Fruit fly (Drosophila melanogaster) whole organism, embryonic: ENCODE data around the gene MED14.

Experiments used
- Atf3 ChIP-seq: fragments of 200-800 bp; sonication (Bioruptor generic); optimal IDR thresholded peaks from 3 replicates; lab custom pipeline; 2016; ENCODE audit warnings: missing biosample characterization, missing genetic modification characterization
- B-H1 ChIP-seq: fragments of 200-800 bp; sonication (Bioruptor generic); IDR thresholded peaks from 3 replicates; pipeline ENCODE4 v1.3.6; 2022; ENCODE audit warnings: missing biosample characterization, missing genetic modification characterization
- Bgb ChIP-seq: fragments of 200-800 bp; sonication (Bioruptor generic); IDR thresholded peaks from 2 replicates; pipeline ENCODE4 v1.3.6; 2022; ENCODE audit warnings: missing biosample characterization, missing genetic modification characterization; ENCODE audit not compliant: partially characterized antibody
- CG1024 ChIP-seq: fragments of 200-800 bp; sonication (Bioruptor generic); IDR thresholded peaks from 2 replicates; pipeline ENCODE4 v1.3.6; 2022; ENCODE audit warnings: missing biosample characterization, missing genetic modification characterization
- CG10274 ChIP-seq: fragments of 200-800 bp; sonication (Bioruptor generic); optimal IDR thresholded peaks from 3 replicates; lab custom pipeline; 2017; ENCODE audit warnings: missing biosample characterization, mild to moderate bottlenecking, missing genetic modification characterization
- CG11695 ChIP-seq: fragments of 200-800 bp; sonication (Bioruptor generic); IDR thresholded peaks from 3 replicates; pipeline ENCODE4 v1.3.6; 2022; ENCODE audit warnings: missing biosample characterization, missing genetic modification characterization
- CG12942 ChIP-seq: fragments of 200-800 bp; sonication (Bioruptor generic); optimal IDR thresholded peaks from 3 replicates; lab custom pipeline; 2016; ENCODE audit warnings: missing biosample characterization, missing genetic modification characterization
- CG1529 ChIP-seq: fragments of 200-800 bp; sonication (Bioruptor generic); optimal IDR thresholded peaks from 3 replicates; lab custom pipeline; 2018; ENCODE audit warnings: missing biosample characterization, missing genetic modification characterization
- CG15696 ChIP-seq: fragments of 200-800 bp; sonication (Bioruptor generic); optimal IDR thresholded peaks from 2 replicates; lab custom pipeline; 2019; ENCODE audit warnings: missing biosample characterization, mild to moderate bottlenecking, missing genetic modification characterization, moderate library complexity
- CG18764 ChIP-seq: fragments of 200-800 bp; sonication (Bioruptor generic); optimal IDR thresholded peaks from 3 replicates; lab custom pipeline; 2016; ENCODE audit warnings: missing biosample characterization, missing genetic modification characterization
- CG33213 ChIP-seq: fragments of 200-800 bp; sonication (Bioruptor generic); optimal IDR thresholded peaks from 3 replicates; lab custom pipeline; 2016; ENCODE audit warnings: missing biosample characterization, missing genetic modification characterization
- CG3407 ChIP-seq: fragments of 200-800 bp; sonication (Bioruptor generic); optimal IDR thresholded peaks from 2 replicates; lab custom pipeline; 2018; ENCODE audit warnings: missing biosample characterization, mild to moderate bottlenecking, missing genetic modification characterization
- CG42726 ChIP-seq: fragments of 200-800 bp; sonication (Bioruptor generic); IDR thresholded peaks from 2 replicates; pipeline ENCODE4 v1.3.6; 2022; ENCODE audit warnings: missing biosample characterization, missing genetic modification characterization; ENCODE audit not compliant: partially characterized antibody
- CG4360 ChIP-seq: fragments of 200-800 bp; sonication (Bioruptor generic); IDR thresholded peaks from 2 replicates; pipeline ENCODE4 v1.3.6; 2022; ENCODE audit warnings: missing biosample characterization, missing genetic modification characterization
- CG5245 ChIP-seq: fragments of 200-800 bp; sonication (Bioruptor generic); optimal IDR thresholded peaks from 3 replicates; lab custom pipeline; 2016; ENCODE audit warnings: missing biosample characterization, missing genetic modification characterization
- CG7987 ChIP-seq: fragments of 200-800 bp; sonication (Bioruptor generic); optimal IDR thresholded peaks from 2 replicates; lab custom pipeline; 2018; ENCODE audit warnings: missing biosample characterization, mild to moderate bottlenecking, missing genetic modification characterization, moderate library complexity
- CG8089 ChIP-seq: fragments of 200-800 bp; sonication (Bioruptor generic); optimal IDR thresholded peaks from 3 replicates; lab custom pipeline; 2016; ENCODE audit warnings: missing biosample characterization, missing genetic modification characterization
- CG9609 ChIP-seq: fragments of 200-800 bp; sonication (Bioruptor generic); optimal IDR thresholded peaks from 3 replicates; lab custom pipeline; 2016; ENCODE audit warnings: missing biosample characterization, missing genetic modification characterization
- Dad ChIP-seq: fragments of 200-800 bp; sonication (Bioruptor generic); optimal IDR thresholded peaks from 3 replicates; lab custom pipeline; 2016; ENCODE audit warnings: missing biosample characterization, missing genetic modification characterization
- HHEX ChIP-seq: fragments of 200-800 bp; sonication (Bioruptor generic); optimal IDR thresholded peaks from 3 replicates; lab custom pipeline; 2017; ENCODE audit warnings: missing biosample characterization, mild to moderate bottlenecking, missing genetic modification characterization, missing genetic modification reagents
- Hmr ChIP-seq: fragments of 200-800 bp; sonication (Bioruptor generic); optimal IDR thresholded peaks from 3 replicates; lab custom pipeline; 2017; ENCODE audit warnings: mild to moderate bottlenecking, missing biosample characterization, missing genetic modification reagents, missing genetic modification characterization
- Jarid2 ChIP-seq: fragments of 200-800 bp; sonication (Bioruptor generic); optimal IDR thresholded peaks from 3 replicates; lab custom pipeline; 2017; ENCODE audit warnings: mild to moderate bottlenecking, missing biosample characterization, missing genetic modification reagents, missing genetic modification characterization
- Max ChIP-seq: fragments of 200-800 bp; sonication (Bioruptor generic); optimal IDR thresholded peaks from 2 replicates; lab custom pipeline; 2016; ENCODE audit warnings: missing biosample characterization, mild to moderate bottlenecking, missing genetic modification characterization
- Meics ChIP-seq: fragments of 200-800 bp; sonication (Bioruptor generic); optimal IDR thresholded peaks from 2 replicates; lab custom pipeline; 2017; ENCODE audit warnings: missing biosample characterization, mild to moderate bottlenecking, missing genetic modification characterization
- Mes4 ChIP-seq: fragments of 200-800 bp; sonication (Bioruptor generic); optimal IDR thresholded peaks from 2 replicates; lab custom pipeline; 2016; ENCODE audit warnings: missing biosample characterization, missing genetic modification characterization
- PHDP ChIP-seq: fragments of 200-800 bp; sonication (Bioruptor generic); optimal IDR thresholded peaks from 3 replicates; lab custom pipeline; 2018; ENCODE audit warnings: missing biosample characterization, mild to moderate bottlenecking, missing genetic modification characterization, moderate library complexity
- Scr ChIP-seq: fragments of 200-800 bp; sonication (Bioruptor generic); IDR thresholded peaks from 2 replicates; pipeline ENCODE4 v1.3.6; 2022; ENCODE audit warnings: missing biosample characterization, missing genetic modification characterization; ENCODE audit not compliant: partially characterized antibody
- Six4 ChIP-seq: fragments of 200-800 bp; sonication (Bioruptor generic); optimal IDR thresholded peaks from 2 replicates; lab custom pipeline; 2016; ENCODE audit warnings: missing biosample characterization, missing genetic modification characterization
- ash1 ChIP-seq: fragments of 200-800 bp; sonication (Bioruptor generic); optimal IDR thresholded peaks from 2 replicates; lab custom pipeline; 2018; ENCODE audit warnings: missing biosample characterization, mild to moderate bottlenecking, missing genetic modification characterization
- bigmax ChIP-seq: fragments of 200-800 bp; sonication (Bioruptor generic); optimal IDR thresholded peaks from 2 replicates; lab custom pipeline; 2018; ENCODE audit warnings: missing biosample characterization, mild to moderate bottlenecking, missing genetic modification characterization
- chm ChIP-seq: fragments of 200-800 bp; sonication (Bioruptor generic); IDR thresholded peaks from 2 replicates; pipeline ENCODE4 v1.3.6; 2022; ENCODE audit warnings: missing biosample characterization, missing genetic modification characterization
- croc ChIP-seq: fragments of 200-800 bp; sonication (Bioruptor generic); conservative IDR thresholded peaks from 3 replicates; pipeline ENCODE4 v1.3.6; 2022; ENCODE audit warnings: missing biosample characterization, missing genetic modification characterization
- crol ChIP-seq: fragments of 200-800 bp; sonication (Bioruptor generic); IDR thresholded peaks from 2 replicates; pipeline ENCODE4 v1.3.6; 2022; ENCODE audit warnings: missing biosample characterization, missing genetic modification characterization
- dati ChIP-seq: fragments of 200-800 bp; sonication (Bioruptor generic); IDR thresholded peaks from 2 replicates; pipeline ENCODE4 v1.3.6; 2022; ENCODE audit warnings: missing biosample characterization, missing genetic modification characterization
- dysf ChIP-seq: fragments of 200-800 bp; sonication (Bioruptor generic); IDR thresholded peaks from 3 replicates; pipeline ENCODE4 v1.3.6; 2022; ENCODE audit warnings: missing biosample characterization, missing genetic modification characterization
- gcm ChIP-seq: fragments of 200-800 bp; sonication (Bioruptor generic); optimal IDR thresholded peaks from 2 replicates; lab custom pipeline; 2019; ENCODE audit warnings: missing biosample characterization, mild to moderate bottlenecking, missing genetic modification characterization, moderate library complexity
- grau ChIP-seq: fragments of 200-800 bp; optimal IDR thresholded peaks from 3 replicates; lab custom pipeline; 2019; ENCODE audit warnings: missing biosample characterization, mild to moderate bottlenecking, missing genetic modification characterization, moderate library complexity
- hkb ChIP-seq, 2 experiments: fragments of 200-800 bp in 1 of 2; fragments of >200 bp in 1 of 2; sonication (Bioruptor generic) in 1 of 2; IDR thresholded peaks in 1 of 2; optimal IDR thresholded peaks in 1 of 2; 2 replicates each; pipeline versions ENCODE4 v1.3.6 to Lab custom; 2017 to 2022; ENCODE audit warnings: missing biosample characterization in 1 of 2, missing genetic modification characterization in 1 of 2
- lbe ChIP-seq: fragments of 200-800 bp; sonication (Bioruptor generic); optimal IDR thresholded peaks from 2 replicates; lab custom pipeline; 2016; ENCODE audit warnings: missing biosample characterization, mild to moderate bottlenecking, missing genetic modification characterization
- nerfin-1 ChIP-seq: fragments of 200-800 bp; sonication (Bioruptor generic); optimal IDR thresholded peaks from 3 replicates; lab custom pipeline; 2019; ENCODE audit warnings: missing biosample characterization, mild to moderate bottlenecking, missing genetic modification characterization, moderate library complexity
- nmo ChIP-seq: fragments of 200-800 bp; sonication (Bioruptor generic); optimal IDR thresholded peaks from 2 replicates; lab custom pipeline; 2018; ENCODE audit warnings: missing biosample characterization, mild to moderate bottlenecking, missing genetic modification characterization, moderate library complexity
- org-1 ChIP-seq: fragments of 200-800 bp; sonication (Bioruptor generic); optimal IDR thresholded peaks from 2 replicates; lab custom pipeline; 2017; ENCODE audit warnings: missing biosample characterization, missing genetic modification characterization
- pho ChIP-seq: fragments of 200-800 bp; sonication (Bioruptor generic); optimal IDR thresholded peaks from 2 replicates; lab custom pipeline; 2016; ENCODE audit warnings: missing biosample characterization, missing genetic modification characterization
- pita ChIP-seq: fragments of 200-800 bp; sonication (Bioruptor generic); optimal IDR thresholded peaks from 2 replicates; lab custom pipeline; 2017; ENCODE audit warnings: missing biosample characterization, mild to moderate bottlenecking, missing genetic modification characterization
- slou ChIP-seq: fragments of 200-800 bp; sonication (Bioruptor generic); optimal IDR thresholded peaks from 3 replicates; lab custom pipeline; 2016; ENCODE audit warnings: missing biosample characterization, missing genetic modification characterization
- vnd ChIP-seq: fragments of 200-800 bp; sonication (Bioruptor generic); IDR thresholded peaks from 3 replicates; pipeline ENCODE4 v1.3.6; 2022; ENCODE audit warnings: missing biosample characterization, missing genetic modification characterization; ENCODE audit not compliant: partially characterized antibody
- vvl ChIP-seq: fragments of 200-800 bp; sonication (Bioruptor generic); IDR thresholded peaks from 2 replicates; pipeline ENCODE4 v1.3.6; 2022; ENCODE audit warnings: missing biosample characterization, missing genetic modification characterization
- wor ChIP-seq: fragments of 200-800 bp; sonication (Bioruptor generic); IDR thresholded peaks from 2 replicates; pipeline ENCODE4 v1.3.6; 2022; ENCODE audit warnings: missing biosample characterization, missing genetic modification characterization
- z ChIP-seq: fragments of 200-800 bp; sonication (Bioruptor generic); IDR thresholded peaks from 3 replicates; pipeline ENCODE4 v1.3.6; 2022; ENCODE audit warnings: missing biosample characterization, missing genetic modification characterization

The MED14 gene

dm6 chr3L:563002-563627 is 29.9 kb upstream of the MED14 start (continued):
- peak; percentile 59 for TF ChIP-seq grau
- no peak for TF ChIP-seq CG7987
- peak; percentile 6 for TF ChIP-seq CG3407 (GFP tag; lab: Kevin White, UChicago)
- TF ChIP-seq wor (GFP tag; lab: Robert Waterston, UW): peak; percentile 39; the same call in 1 of the 2 replicates
- TF ChIP-seq nerfin-1 (tag; lab: Kevin White, UChicago): peak; percentile 58
- TF ChIP-seq Meics (GFP tag; lab: Kevin White, UChicago): peak; percentile 63
- no peak for TF ChIP-seq lbe (GFP tag; lab: Kevin White, UChicago)
- TF ChIP-seq Max (GFP tag; lab: Kevin White, UChicago): no peak
- 0 out of 2 replicates have a peak, but pooled peaks have one; percentile 19 for TF ChIP-seq crol (GFP tag; lab: Robert Waterston, UW)
- TF ChIP-seq vnd (GFP tag; lab: Robert Waterston, UW): no peak
- TF ChIP-seq pho: no peak
- peak; percentile 75 for TF ChIP-seq dysf (GFP tag; lab: Robert Waterston, UW)
- peak; percentile 57 for TF ChIP-seq Mes4 (GFP tag; lab: Kevin White, UChicago)
- TF ChIP-seq CG10274: no peak
- TF ChIP-seq slou (GFP tag; lab: Kevin White, UChicago): no peak
- TF ChIP-seq PHDP: peak; percentile 77
- TF ChIP-seq CG15696 (tag; lab: Kevin White, UChicago): no peak
- TF ChIP-seq hkb (optimal IDR thresholded peaks at IDR 0.05; lab: Kevin White, UChicago): no peak
- TF ChIP-seq hkb (GFP tag; IDR thresholded peaks at IDR 0.05; lab: Robert Waterston, UW): peak; percentile 90
- no peak for TF ChIP-seq CG4360 (GFP tag; lab: Robert Waterston, UW)
- TF ChIP-seq chm (GFP tag; lab: Robert Waterston, UW): peak; percentile 62; the same call in 1 of the 2 replicates
- TF ChIP-seq pita (GFP tag; lab: Kevin White, UChicago): no peak
- TF ChIP-seq Bgb: no peak
- peak; percentile 43 for TF ChIP-seq Hmr
- no peak for TF ChIP-seq Scr
- peak; percentile 44; the same call in 1 of the 3 replicates for TF ChIP-seq B-H1 (GFP tag; lab: Robert Waterston, UW)
- peak; percentile 48 for TF ChIP-seq CG12942 (GFP tag; lab: Kevin White, UChicago)
- peak; percentile 47 for TF ChIP-seq HHEX
- peak; percentile 39 for TF ChIP-seq CG5245
- TF ChIP-seq CG1024 (GFP tag; lab: Robert Waterston, UW): peak; percentile 41; the same call in 1 of the 2 replicates
- peak; percentile 61 for TF ChIP-seq nmo (GFP tag; lab: Kevin White, UChicago)
- TF ChIP-seq CG18764 (GFP tag; lab: Kevin White, UChicago): peak; percentile 50
- TF ChIP-seq CG9609 (GFP tag; lab: Kevin White, UChicago): peak; percentile 24
- TF ChIP-seq CG1529 (GFP tag; lab: Kevin White, UChicago): peak; percentile 53
- TF ChIP-seq Jarid2: peak; percentile 39
- TF ChIP-seq Atf3: no peak
- peak; percentile 45 for TF ChIP-seq Dad
- TF ChIP-seq Six4 (GFP tag; lab: Kevin White, UChicago): peak; percentile 31
- no peak for TF ChIP-seq CG42726
- TF ChIP-seq croc (GFP tag; lab: Robert Waterston, UW): peak; percentile 27; the same call in 1 of the 3 replicates
- peak; percentile 39 for TF ChIP-seq org-1
- peak; percentile 43 for TF ChIP-seq gcm (GFP tag; lab: Kevin White, UChicago)
- TF ChIP-seq bigmax (GFP tag; lab: Kevin White, UChicago): no peak
- TF ChIP-seq dati (GFP tag; lab: Robert Waterston, UW): no peak
- TF ChIP-seq z: 0 out of 3 replicates have a peak, but pooled peaks have one; percentile 38
- peak; percentile 84 for TF ChIP-seq CG11695 (GFP tag; lab: Robert Waterston, UW)
- TF ChIP-seq CG33213 (GFP tag; lab: Kevin White, UChicago): peak; percentile 4
- peak; percentile 4 for TF ChIP-seq CG8089
- TF ChIP-seq ash1 (GFP tag; lab: Kevin White, UChicago): no peak
- peak; percentile 93 for TF ChIP-seq vvl (GFP tag; lab: Robert Waterston, UW)
